Fruit fly (Drosophila melanogaster): ENCODE measurements around the gene Pxn.
A peak's percentile ranks its signal among the peaks of the same experiment; 100 is the strongest.

DNA sequence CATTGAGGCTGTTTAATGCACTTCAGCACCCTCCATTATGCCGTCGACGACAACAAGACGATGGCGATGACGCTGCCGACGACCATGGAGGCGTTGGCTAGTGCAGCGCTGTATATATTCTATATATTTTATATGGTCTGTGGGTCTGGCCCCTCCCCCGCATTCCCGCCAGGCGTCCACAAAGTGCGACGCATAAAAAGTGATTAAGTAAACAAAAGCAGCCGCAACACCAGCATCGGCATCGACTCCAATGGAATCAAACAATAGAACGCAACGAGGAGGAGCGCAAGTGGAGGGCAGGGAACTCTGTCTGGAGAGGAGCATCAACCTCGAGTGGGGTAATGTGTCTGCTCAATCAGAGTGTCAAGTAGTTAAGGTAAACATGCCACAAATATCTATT is 61.6 kb downstream of the Pxn start:
- TF ChIP-seq svp (GFP tag) (peak; percentile 47), achi (GFP tag; optimal IDR thresholded peaks at IDR 0.05) (no peak), pdm3 (GFP tag; optimal IDR thresholded peaks at IDR 0.05) (no peak), lz (GFP tag; optimal IDR thresholded peaks at IDR 0.05) (no peak), fd85E (GFP tag; optimal IDR thresholded peaks at IDR 0.05) (no peak), CG3919 (GFP tag; optimal IDR thresholded peaks at IDR 0.05) (no peak), Met (GFP tag; optimal IDR thresholded peaks at IDR 0.05) (no peak), CG8119 (GFP tag; IDR thresholded peaks at IDR 0.05) (no peak), Hr39 (GFP tag; optimal IDR thresholded peaks at IDR 0.05) (no peak), CG6808 (GFP tag; optimal IDR thresholded peaks at IDR 0.05) (peak; percentile 19)
